Fruit fly (Drosophila melanogaster): ENCODE measurements around the gene CG12093.

Gene CG12093

dm6 chr3L:2766269-2767088 lies 7.3 kb downstream of the CG12093 start, which contains the start of the genes Mrtf and Non2 (continued):
- TF ChIP-seq Sry-β (GFP tag; optimal IDR thresholded peaks at IDR 0.05): peak; percentile 94
- peak; percentile 57 for TF ChIP-seq lab (GFP tag; optimal IDR thresholded peaks at IDR 0.05)
- TF ChIP-seq slou (GFP tag; optimal IDR thresholded peaks at IDR 0.05): no peak
- TF ChIP-seq H15 (GFP tag; IDR thresholded peaks at IDR 0.05): peak; percentile 52; the same call in 1 of the 3 replicates
- TF ChIP-seq repo (GFP tag; optimal IDR thresholded peaks at IDR 0.05): peak; percentile 13
- TF ChIP-seq CG16815 (GFP tag; optimal IDR thresholded peaks at IDR 0.05): peak; percentile 42
- no peak; the same call in 2 of the 3 replicates for TF ChIP-seq ci (GFP tag; IDR thresholded peaks at IDR 0.05)
- TF ChIP-seq Neu2 (GFP tag; optimal IDR thresholded peaks at IDR 0.05; ENCODE audit: borderline replicate concordance): peak; percentile 68
- TF ChIP-seq Trl (optimal IDR thresholded peaks at IDR 0.05): no peak
- TF ChIP-seq Trl (GFP tag; optimal IDR thresholded peaks at IDR 0.05): peak; percentile 55
- 0 out of 2 replicates have a peak, but pooled peaks have one; percentile 16 for TF ChIP-seq CG14441 (GFP tag; IDR thresholded peaks at IDR 0.05)
- no peak for TF ChIP-seq CG7271 (tag; optimal IDR thresholded peaks at IDR 0.05)
- TF ChIP-seq otp (GFP tag; IDR thresholded peaks at IDR 0.05): peak; percentile 17; the same call in 1 of the 3 replicates
- no peak for TF ChIP-seq klu (GFP tag; IDR thresholded peaks at IDR 0.05)
- TF ChIP-seq bigmax (GFP tag; optimal IDR thresholded peaks at IDR 0.05): no peak
- no peak for TF ChIP-seq nom (GFP tag; optimal IDR thresholded peaks at IDR 0.05)
- TF ChIP-seq CG13775 (GFP tag; optimal IDR thresholded peaks at IDR 0.05): peak; percentile 73
- TF ChIP-seq CG13296 (GFP tag; optimal IDR thresholded peaks at IDR 0.05): peak; percentile 37
- TF ChIP-seq CG11247 (GFP tag; IDR thresholded peaks at IDR 0.05): peak; percentile 34; the same call in 1 of the 2 replicates
- TF ChIP-seq en (GFP tag; optimal IDR thresholded peaks at IDR 0.05): no peak
- TF ChIP-seq E2f2 (GFP tag; IDR thresholded peaks at IDR 0.05): no peak
- TF ChIP-seq CG10462 (GFP tag; optimal IDR thresholded peaks at IDR 0.05): peak; percentile 29
- peak; percentile 30 for TF ChIP-seq Side (GFP tag; optimal IDR thresholded peaks at IDR 0.05)
- no peak for TF ChIP-seq HmgD (GFP tag; optimal IDR thresholded peaks at IDR 0.05)
- TF ChIP-seq YL-1 (GFP tag; optimal IDR thresholded peaks at IDR 0.05): no peak
- no peak for TF ChIP-seq peb (GFP tag; IDR thresholded peaks at IDR 0.05)
- peak; percentile 69 for TF ChIP-seq bab2 (GFP tag; optimal IDR thresholded peaks at IDR 0.05)
- TF ChIP-seq Deaf1 (tag; optimal IDR thresholded peaks at IDR 0.05): peak; percentile 21
- peak; percentile 48 for TF ChIP-seq Mad (GFP tag; optimal IDR thresholded peaks at IDR 0.05)
- TF ChIP-seq CG1529 (GFP tag; optimal IDR thresholded peaks at IDR 0.05): peak; percentile 3
- peak; percentile 71 for TF ChIP-seq CG4424 (GFP tag; optimal IDR thresholded peaks at IDR 0.05)
- peak; percentile 61 for TF ChIP-seq CG4820 (GFP tag; optimal IDR thresholded peaks at IDR 0.05)
- peak; percentile 79 for TF ChIP-seq CG17361 (GFP tag; IDR thresholded peaks at IDR 0.05)
- TF ChIP-seq GATAe (GFP tag; conservative IDR thresholded peaks at IDR 0.05): no peak
- peak; percentile 43; the same call in 1 of the 2 replicates for TF ChIP-seq CG9215 (GFP tag; IDR thresholded peaks at IDR 0.05)
- TF ChIP-seq Lpt (GFP tag; optimal IDR thresholded peaks at IDR 0.05): no peak
- peak; percentile 26; the same call in 1 of the 3 replicates for TF ChIP-seq Dbx (GFP tag; IDR thresholded peaks at IDR 0.05)
- TF ChIP-seq CG8944 (GFP tag; optimal IDR thresholded peaks at IDR 0.05): peak; percentile 35
- TF ChIP-seq MTF-1 (GFP tag; optimal IDR thresholded peaks at IDR 0.05; ENCODE audit: borderline replicate concordance): no peak
- TF ChIP-seq Gsc (GFP tag; IDR thresholded peaks at IDR 0.05): no peak
- TF ChIP-seq sd (tag; optimal IDR thresholded peaks at IDR 0.05): peak; percentile 10
- no peak for TF ChIP-seq CG2199 (GFP tag; IDR thresholded peaks at IDR 0.05)
- TF ChIP-seq CG30403 (GFP tag; optimal IDR thresholded peaks at IDR 0.05): peak; percentile 82
- TF ChIP-seq pum (GFP tag; optimal IDR thresholded peaks at IDR 0.05): peak; percentile 60
- no peak for TF ChIP-seq CG13123 (GFP tag; optimal IDR thresholded peaks at IDR 0.05)
- TF ChIP-seq CG12769 (tag; optimal IDR thresholded peaks at IDR 0.05): no peak
- peak; percentile 37 for TF ChIP-seq CG10209 (GFP tag; optimal IDR thresholded peaks at IDR 0.05)
- TF ChIP-seq maf-S (GFP tag; optimal IDR thresholded peaks at IDR 0.05): peak; percentile 57
- TF ChIP-seq Doc2 (GFP tag; IDR thresholded peaks at IDR 0.05): no peak
- peak; percentile 30 for TF ChIP-seq exex (tag; optimal IDR thresholded peaks at IDR 0.05)
